Worm (Caenorhabditis elegans) whole organism, midembryonic: ENCODE results near the gene ZK121.2.

Source experiments
- klf-2 ChIP-seq: fragments of 200-800 bp; sonication (Bioruptor generic); conservative IDR thresholded peaks from 2 replicates; pipeline ENCODE4 v1.3.6; 2022; ENCODE audit warnings: missing genetic modification reagents, missing genetic modification characterization, missing compliant biosample characterization
- tab-1 ChIP-seq: fragments of 200-800 bp; sonication (Bioruptor generic); IDR thresholded peaks from 2 replicates; pipeline ENCODE4 v1.3.6; 2022; ENCODE audit warnings: missing genetic modification characterization, missing compliant biosample characterization
- ztf-23 ChIP-seq: fragments of 200-800 bp; sonication (Bioruptor generic); IDR thresholded peaks from 2 replicates; pipeline ENCODE4 v1.3.6; 2022; ENCODE audit warnings: missing genetic modification reagents, missing genetic modification characterization, missing compliant biosample characterization

DNA sequence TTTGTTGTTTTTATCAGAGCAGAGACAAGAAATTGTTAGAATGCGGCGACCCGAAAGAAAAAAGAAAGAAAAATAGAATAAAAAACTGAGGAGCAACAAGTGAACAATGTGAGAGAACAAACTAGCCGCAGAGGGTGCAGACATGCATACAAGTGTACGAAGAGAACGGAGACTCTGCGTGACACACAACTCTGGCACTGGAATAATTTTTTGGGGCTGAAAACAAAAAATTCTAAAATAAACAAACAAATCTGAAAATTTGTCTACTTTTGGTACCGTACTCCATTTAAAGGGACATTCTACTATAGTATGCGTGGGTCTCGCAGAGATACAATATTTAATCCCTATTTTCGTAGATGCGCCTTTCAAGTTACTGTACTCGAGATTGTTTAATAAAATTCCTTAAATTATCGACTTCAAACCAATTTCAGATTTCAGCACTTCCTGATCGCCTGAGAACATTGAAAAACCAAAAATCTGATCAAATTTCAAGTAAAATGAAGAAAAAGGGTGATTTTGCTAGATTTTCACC, 33.6 kb downstream of the ZK121.2 start:
- TF ChIP-seq tab-1 (GFP tag; lab: Robert Waterston, UW), result no peak
- TF ChIP-seq klf-2, result no peak
- TF ChIP-seq ztf-23, result no peak
